Worm (Caenorhabditis elegans): ENCODE measurements around the gene egas-4.

ce11 chrIV:7467170-7467569 is 30.5 kb downstream of the egas-4 start:
- TF ChIP-seq egl-27 (tag; optimal IDR thresholded peaks at IDR 0.05): no peak
- no peak for TF ChIP-seq mdl-1 (tag; optimal IDR thresholded peaks at IDR 0.05)
- TF ChIP-seq ama-1 (optimal IDR thresholded peaks at IDR 0.05): no peak
- TF ChIP-seq ceh-16 (tag; optimal IDR thresholded peaks at IDR 0.05): no peak
- no peak for TF ChIP-seq ZK546.5 (tag; optimal IDR thresholded peaks at IDR 0.05)
- no peak for TF ChIP-seq unc-62 (GFP tag; optimal IDR thresholded peaks at IDR 0.05)
- TF ChIP-seq unc-55 (GFP tag; optimal IDR thresholded peaks at IDR 0.05): no peak
- no peak for TF ChIP-seq nhr-11 (tag; optimal IDR thresholded peaks at IDR 0.05)
- no peak for TF ChIP-seq ztf-4 (tag; optimal IDR thresholded peaks at IDR 0.05)
- no peak for TF ChIP-seq alr-1 (tag; optimal IDR thresholded peaks at IDR 0.05)
